Worm (Caenorhabditis elegans): ENCODE data around the gene gld-3.

ce11 chrII:7144307-7144706, 11.9 kb downstream of the gld-3 start, which contains the start of gene npr-31:
- TF ChIP-seq Y53G8AR.9 (GFP tag; conservative IDR thresholded peaks at IDR 0.05) (no peak), unc-62 (GFP tag; optimal IDR thresholded peaks at IDR 0.05) (no peak), chd-7 (tag; optimal IDR thresholded peaks at IDR 0.05) (no peak), ama-1 (optimal IDR thresholded peaks at IDR 0.05) (no peak), ama-1 (GFP tag; optimal IDR thresholded peaks at IDR 0.05) (no peak), ceh-91 (GFP tag; IDR thresholded peaks at IDR 0.05) (no peak), F33H1.4 (GFP tag; IDR thresholded peaks at IDR 0.05) (no peak), bed-2 (GFP tag; IDR thresholded peaks at IDR 0.05) (no peak), efl-1 (GFP tag; optimal IDR thresholded peaks at IDR 0.05) (no peak), hlh-26 (GFP tag; conservative IDR thresholded peaks at IDR 0.05) (no peak), mel-28 (tag; optimal IDR thresholded peaks at IDR 0.05; ENCODE audit: borderline replicate concordance) (no peak), pha-4 (tag; optimal IDR thresholded peaks at IDR 0.05) (no peak), tbp1 (GFP tag; optimal IDR thresholded peaks at IDR 0.05) (no peak)

Measured in whole organism, young adult.